ENCODE assay signal across 5 fruit fly cellular contexts in the genomic region with DNA sequence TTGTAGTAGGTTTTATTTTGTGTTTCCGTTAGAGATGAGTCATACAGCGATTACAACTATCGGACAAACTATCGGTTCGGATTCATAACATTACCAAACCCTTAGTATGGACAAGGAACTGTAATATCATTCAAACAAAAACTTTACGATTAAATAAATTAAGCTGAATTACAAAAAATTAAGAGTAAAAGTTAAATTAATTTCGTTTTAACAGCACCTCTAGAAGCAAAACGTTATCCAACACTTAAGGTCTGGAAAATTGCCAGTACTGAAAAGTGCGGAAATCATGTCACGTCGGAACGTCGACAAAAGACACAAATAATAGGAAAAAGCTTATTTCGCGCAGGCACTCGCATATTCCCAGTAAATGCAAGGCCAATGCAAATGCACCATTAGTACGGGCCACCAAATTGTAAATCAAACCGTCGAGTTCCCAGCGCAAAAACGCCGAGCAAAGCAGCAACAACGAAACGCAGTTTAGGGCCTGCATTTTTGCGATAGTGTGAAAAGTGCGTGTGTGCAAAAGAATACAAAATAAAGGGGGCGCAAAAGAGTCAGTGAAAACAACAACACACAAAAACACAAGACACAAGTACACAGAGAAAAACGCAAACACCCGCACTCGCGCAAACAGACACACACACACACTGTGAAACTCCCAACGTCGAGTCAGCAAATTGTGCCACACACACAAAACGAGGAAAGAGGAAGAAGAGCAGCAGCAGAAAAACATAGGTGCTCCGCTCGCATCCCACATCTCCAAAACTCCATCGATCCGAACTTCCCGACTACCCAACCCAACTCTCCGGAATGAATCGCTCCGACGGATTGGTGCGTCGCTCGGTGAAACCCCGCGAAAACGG.
TF ChIP-seq lines count a peak whose summit lies in the region.

A gene (minus strand): TSS at position 36 of the 863 bp plus-strand sequence.
A gene (plus strand): TSS at position 84 of the 863 bp plus-strand sequence.

TF ChIP-seq in whole organism, adult, 20 proteins besides CTCF, POLR2A, EP300 and RAD21 (continued from another document):
- TF ChIP-seq cnc (optimal IDR thresholded peaks at IDR 0.05; lab: Kevin White, UChicago) (no peak), CG33017 (tag; optimal IDR thresholded peaks at IDR 0.05; lab: Kevin White, UChicago) (peak; percentile 89), CG7045 (GFP tag; optimal IDR thresholded peaks at IDR 0.05; lab: Kevin White, UChicago) (peak; percentile 89), bab1 (GFP tag; optimal IDR thresholded peaks at IDR 0.05; lab: Kevin White, UChicago) (peak; percentile 90), CG14711 (tag; optimal IDR thresholded peaks at IDR 0.05; lab: Kevin White, UChicago) (peak; percentile 88)

TF ChIP-seq in whole organism, embryonic, 481 proteins besides CTCF, POLR2A, EP300 and RAD21 (continued from another document and continues in another):
- TF ChIP-seq trh (GFP tag; optimal IDR thresholded peaks at IDR 0.05; lab: Kevin White, UChicago) (peak; percentile 41), hth (optimal IDR thresholded peaks at IDR 0.05; lab: Kevin White, UChicago) (no peak), Hr78 (GFP tag; optimal IDR thresholded peaks at IDR 0.05; lab: Kevin White, UChicago) (peak in 1 of 2 experiments; percentile 51), D (optimal IDR thresholded peaks at IDR 0.05; lab: Kevin White, UChicago) (no peak), D (GFP tag; optimal IDR thresholded peaks at IDR 0.05; lab: Kevin White, UChicago) (peak; percentile 67), CG4730 (GFP tag; IDR thresholded peaks at IDR 0.05; lab: Robert Waterston, UW) (peak; percentile 66), CG8359 (GFP tag; optimal IDR thresholded peaks at IDR 0.05; lab: Kevin White, UChicago; ENCODE audit: borderline replicate concordance) (peak; percentile 41), Hand (GFP tag; optimal IDR thresholded peaks at IDR 0.05; lab: Kevin White, UChicago) (peak; percentile 52), CG3281 (GFP tag; optimal IDR thresholded peaks at IDR 0.05; lab: Kevin White, UChicago) (peak; percentile 87), sug (tag; optimal IDR thresholded peaks at IDR 0.05; lab: Kevin White, UChicago) (peak; percentile 89), CG8944 (GFP tag; optimal IDR thresholded peaks at IDR 0.05; lab: Kevin White, UChicago) (peak; percentile 93), sqz (GFP tag; optimal IDR thresholded peaks at IDR 0.05; lab: Kevin White, UChicago) (peak; percentile 65), Adf1 (GFP tag; IDR thresholded peaks at IDR 0.05; lab: Robert Waterston, UW) (peak; percentile 52), row (GFP tag; IDR thresholded peaks at IDR 0.05; lab: Robert Waterston, UW) (peak; percentile 94), insv (GFP tag; optimal IDR thresholded peaks at IDR 0.05; lab: Kevin White, UChicago) (peak in 1 of 2 experiments; percentile 63), CG13775 (GFP tag; optimal IDR thresholded peaks at IDR 0.05; lab: Kevin White, UChicago) (peak; percentile 93), CG11560 (tag; IDR thresholded peaks at IDR 0.05; lab: Robert Waterston, UW) (peak; percentile 49; the same call in 2 of the 3 replicates), unpg (GFP tag; optimal IDR thresholded peaks at IDR 0.05; lab: Kevin White, UChicago) (peak; percentile 85), CG2129 (GFP tag; IDR thresholded peaks at IDR 0.05; lab: Robert Waterston, UW; ENCODE audit: partially characterized antibody) (peak; percentile 89), ato (GFP tag; IDR thresholded peaks at IDR 0.05; lab: Robert Waterston, UW; ENCODE audit: partially characterized antibody) (peak; percentile 72), ap (GFP tag; IDR thresholded peaks at IDR 0.05; lab: Robert Waterston, UW) (peak; percentile 62), jumu (GFP tag; optimal IDR thresholded peaks at IDR 0.05; lab: Kevin White, UChicago) (peak; percentile 84), CG12391 (tag; optimal IDR thresholded peaks at IDR 0.05; lab: Kevin White, UChicago) (peak; percentile 95), CkIIα-i1 (GFP tag; IDR thresholded peaks at IDR 0.05; lab: Robert Waterston, UW) (no peak), odd (GFP tag; optimal IDR thresholded peaks at IDR 0.05; lab: Kevin White, UChicago) (peak; percentile 71), exex (tag; optimal IDR thresholded peaks at IDR 0.05; lab: Kevin White, UChicago) (peak; percentile 73), CG1792 (GFP tag; optimal IDR thresholded peaks at IDR 0.05; lab: Kevin White, UChicago) (peak; percentile 77), Atf6 (GFP tag; IDR thresholded peaks at IDR 0.05; lab: Robert Waterston, UW) (peak; percentile 90)

TF ChIP-seq in whole organism, prepupa, 60 proteins besides CTCF, POLR2A, EP300 and RAD21 (continued from another document and continues in another):
- TF ChIP-seq CG3032 (tag; optimal IDR thresholded peaks at IDR 0.05; lab: Kevin White, UChicago) (peak; percentile 84), CG11294 (GFP tag; IDR thresholded peaks at IDR 0.05; lab: Robert Waterston, UW) (peak; percentile 45; the same call in 1 of the 2 replicates), net (GFP tag; optimal IDR thresholded peaks at IDR 0.05; lab: Kevin White, UChicago) (peak; percentile 80), CG11762 (GFP tag; optimal IDR thresholded peaks at IDR 0.05; lab: Kevin White, UChicago; ENCODE audit: insufficient read depth) (peak; percentile 48), Lpt (GFP tag; optimal IDR thresholded peaks at IDR 0.05; lab: Kevin White, UChicago) (peak; percentile 42), pdm3 (GFP tag; optimal IDR thresholded peaks at IDR 0.05; lab: Kevin White, UChicago) (peak; percentile 91), acj6 (GFP tag; optimal IDR thresholded peaks at IDR 0.05; lab: Kevin White, UChicago) (peak; percentile 90), Sox14 (GFP tag; optimal IDR thresholded peaks at IDR 0.05; lab: Kevin White, UChicago) (peak; percentile 88), cyc (GFP tag; optimal IDR thresholded peaks at IDR 0.05; lab: Kevin White, UChicago) (peak; percentile 90), CG6792 (GFP tag; optimal IDR thresholded peaks at IDR 0.05; lab: Kevin White, UChicago) (peak; percentile 74), Hr38 (GFP tag; optimal IDR thresholded peaks at IDR 0.05; lab: Kevin White, UChicago) (peak; percentile 72), achi (GFP tag; optimal IDR thresholded peaks at IDR 0.05; lab: Kevin White, UChicago) (peak; percentile 82), fkh (GFP tag; optimal IDR thresholded peaks at IDR 0.05; lab: Kevin White, UChicago) (peak; percentile 45), CG11902 (GFP tag; optimal IDR thresholded peaks at IDR 0.05; lab: Kevin White, UChicago) (peak; percentile 75), lz (GFP tag; optimal IDR thresholded peaks at IDR 0.05; lab: Kevin White, UChicago) (peak; percentile 93), CG1621 (tag; optimal IDR thresholded peaks at IDR 0.05; lab: Kevin White, UChicago) (peak; percentile 52), CG32006 (GFP tag; optimal IDR thresholded peaks at IDR 0.05; lab: Kevin White, UChicago) (peak; percentile 69), CG8632 (GFP tag; optimal IDR thresholded peaks at IDR 0.05; lab: Kevin White, UChicago) (peak; percentile 74), ss (GFP tag; optimal IDR thresholded peaks at IDR 0.05; lab: Kevin White, UChicago) (peak; percentile 2 to 79), CG6163 (GFP tag; IDR thresholded peaks at IDR 0.05; lab: Robert Waterston, UW) (peak; percentile 83), fd85E (GFP tag; optimal IDR thresholded peaks at IDR 0.05; lab: Kevin White, UChicago) (peak; percentile 59), Eip75B (GFP tag; optimal IDR thresholded peaks at IDR 0.05; lab: Kevin White, UChicago) (peak; percentile 84), CG8119 (GFP tag; IDR thresholded peaks at IDR 0.05; lab: Robert Waterston, UW) (peak; percentile 33; the same call in 1 of the 3 replicates), Met (GFP tag; optimal IDR thresholded peaks at IDR 0.05; lab: Kevin White, UChicago) (peak; percentile 90), CG6854 (GFP tag; optimal IDR thresholded peaks at IDR 0.05; lab: Kevin White, UChicago) (peak; percentile 39), Gug (GFP tag; IDR thresholded peaks at IDR 0.05; lab: Robert Waterston, UW) (peak; percentile 68), CG7368 (GFP tag; optimal IDR thresholded peaks at IDR 0.05; lab: Kevin White, UChicago) (peak; percentile 75), Sox15 (GFP tag; optimal IDR thresholded peaks at IDR 0.05; lab: Kevin White, UChicago) (peak; percentile 71), eg (GFP tag; IDR thresholded peaks at IDR 0.05; lab: Robert Waterston, UW) (peak; percentile 77)

TF ChIP-seq in whole organism, pupa, 21 proteins besides CTCF, POLR2A, EP300 and RAD21 (continued from another document):
- peak; percentile 85 for TF ChIP-seq CG32121 (GFP tag; IDR thresholded peaks at IDR 0.05; lab: Robert Waterston, UW)
- no peak for TF ChIP-seq CG12605 (GFP tag; IDR thresholded peaks at IDR 0.05; lab: Robert Waterston, UW)
- TF ChIP-seq fd96Ca (GFP tag; IDR thresholded peaks at IDR 0.05; lab: Robert Waterston, UW): peak; percentile 75
TF ChIP-seq in whole organism, pupa: peak in this region for 16.

TF ChIP-seq in whole organism, wandering third instar larva, 38 proteins besides CTCF, POLR2A, EP300 and RAD21 (continued from another document):
- TF ChIP-seq Hr83 (GFP tag; optimal IDR thresholded peaks at IDR 0.05; lab: Kevin White, UChicago; ENCODE audit: poor library complexity, severe bottlenecking): peak; percentile 33
- TF ChIP-seq usp (GFP tag; optimal IDR thresholded peaks at IDR 0.05; lab: Kevin White, UChicago): no peak
- peak; percentile 91 for TF ChIP-seq CG9705 (GFP tag; optimal IDR thresholded peaks at IDR 0.05; lab: Kevin White, UChicago)
- TF ChIP-seq rgr (GFP tag; optimal IDR thresholded peaks at IDR 0.05; lab: Kevin White, UChicago): peak; percentile 94
- peak; percentile 90 for TF ChIP-seq HLH106 (tag; optimal IDR thresholded peaks at IDR 0.05; lab: Kevin White, UChicago)
- peak; percentile 91 for TF ChIP-seq GATAd (GFP tag; optimal IDR thresholded peaks at IDR 0.05; lab: Kevin White, UChicago)
- TF ChIP-seq Mio (GFP tag; optimal IDR thresholded peaks at IDR 0.05; lab: Kevin White, UChicago): peak; percentile 62
- TF ChIP-seq br (GFP tag; optimal IDR thresholded peaks at IDR 0.05; lab: Kevin White, UChicago): peak; percentile 93
- peak; percentile 80 for TF ChIP-seq sage (GFP tag; optimal IDR thresholded peaks at IDR 0.05; lab: Kevin White, UChicago)
- no peak for TF ChIP-seq N (GFP tag; optimal IDR thresholded peaks at IDR 0.05; lab: Kevin White, UChicago)
- peak; percentile 90 for TF ChIP-seq psq (GFP tag; optimal IDR thresholded peaks at IDR 0.05; lab: Kevin White, UChicago)
- TF ChIP-seq ey (GFP tag; optimal IDR thresholded peaks at IDR 0.05; lab: Kevin White, UChicago): peak; percentile 90
- peak; percentile 23 for TF ChIP-seq Myc (optimal IDR thresholded peaks at IDR 0.05; lab: Kevin White, UChicago)
- no peak for TF ChIP-seq Rel (GFP tag; optimal IDR thresholded peaks at IDR 0.05; lab: Kevin White, UChicago)
- TF ChIP-seq Rel (tag; optimal IDR thresholded peaks at IDR 0.05; lab: Kevin White, UChicago): peak; percentile 69
- TF ChIP-seq tai (GFP tag; optimal IDR thresholded peaks at IDR 0.05; lab: Kevin White, UChicago): no peak
- TF ChIP-seq lola (GFP tag; optimal IDR thresholded peaks at IDR 0.05; lab: Kevin White, UChicago): no peak
- no peak for TF ChIP-seq Hr78 (GFP tag; optimal IDR thresholded peaks at IDR 0.05; lab: Kevin White, UChicago)
- TF ChIP-seq h (GFP tag; optimal IDR thresholded peaks at IDR 0.05; lab: Kevin White, UChicago): peak; percentile 95
- peak; percentile 89 for TF ChIP-seq Sp1 (GFP tag; optimal IDR thresholded peaks at IDR 0.05; lab: Kevin White, UChicago)
